Worm (Caenorhabditis elegans) whole organism, L4 larva: ENCODE data around the gene his-6.

Experiments used
- T26A8.4 ChIP-seq: fragments of 200-800 bp; sonication (Bioruptor generic); IDR thresholded peaks from 2 replicates; pipeline ENCODE4 v1.3.6; 2022; ENCODE audit warnings: missing genetic modification characterization, missing compliant biosample characterization
- ZK337.2 ChIP-seq: fragments of 200-800 bp; sonication (Bioruptor generic); IDR thresholded peaks from 2 replicates; pipeline ENCODE4 v1.3.6; 2022; ENCODE audit warnings: missing genetic modification reagents, missing genetic modification characterization, missing compliant biosample characterization
- aha-1 ChIP-seq: fragments of 150-350 bp; peaks from one replicate; lab custom pipeline; 2014; ENCODE audit warnings: missing biosample characterization, missing genetic modification characterization
- ceh-62 ChIP-seq: sonication (generic microtip); optimal IDR thresholded peaks from 2 replicates; lab custom pipeline; 2017; ENCODE audit warnings: missing biosample characterization, missing genetic modification characterization
- ceh-82 ChIP-seq: sonication (generic microtip); optimal IDR thresholded peaks from 2 replicates; lab custom pipeline; 2017; ENCODE audit warnings: missing biosample characterization, missing genetic modification characterization
- cey-2 ChIP-seq: sonication (generic microtip); optimal IDR thresholded peaks from 3 replicates; lab custom pipeline; 2017; ENCODE audit warnings: missing genetic modification characterization, mild to moderate bottlenecking, missing compliant biosample characterization, antibody characterized with exemption, borderline replicate concordance; ENCODE audit not compliant: insufficient read depth
- daf-12 ChIP-seq: fragments of 150-350 bp; optimal IDR thresholded peaks from 2 replicates; lab custom pipeline; 2014; ENCODE audit warnings: missing biosample characterization, missing genetic modification reagents, missing genetic modification characterization
- dmd-6 ChIP-seq: fragments of 200-800 bp; sonication (Bioruptor generic); IDR thresholded peaks from 2 replicates; pipeline ENCODE4 v1.3.6; 2022; ENCODE audit warnings: missing genetic modification reagents, missing genetic modification characterization, missing compliant biosample characterization
- dpl-1 ChIP-seq: fragments of 150-350 bp; optimal IDR thresholded peaks from 2 replicates; lab custom pipeline; 2014; ENCODE audit warnings: missing biosample characterization, missing genetic modification reagents, missing genetic modification characterization
- duxl-1 ChIP-seq: sonication (generic microtip); optimal IDR thresholded peaks from 2 replicates; lab custom pipeline; 2016; ENCODE audit warnings: mild to moderate bottlenecking, missing genetic modification characterization, moderate library complexity, missing compliant biosample characterization; ENCODE audit not compliant: poor library complexity
- egl-43 ChIP-seq: fragments of 200-800 bp; sonication (Bioruptor generic); IDR thresholded peaks from 2 replicates; pipeline ENCODE4 v1.3.6; 2022; ENCODE audit warnings: missing genetic modification reagents, missing genetic modification characterization, missing compliant biosample characterization
- hlh-11 ChIP-seq: fragments of 200-800 bp; sonication (Bioruptor generic); optimal IDR thresholded peaks from 2 replicates; lab custom pipeline; 2018; ENCODE audit warnings: mild to moderate bottlenecking, missing genetic modification characterization, missing compliant biosample characterization
- hlh-30 ChIP-seq: sonication (generic microtip); optimal IDR thresholded peaks from 2 replicates; lab custom pipeline; 2017; ENCODE audit warnings: antibody characterized with exemption, mild to moderate bottlenecking, missing genetic modification characterization, missing compliant biosample characterization; ENCODE audit not compliant: insufficient read depth
- lim-7 ChIP-seq: fragments of 200-800 bp; sonication (Bioruptor generic); IDR thresholded peaks from 2 replicates; pipeline ENCODE4 v1.3.6; 2022; ENCODE audit warnings: missing genetic modification characterization, missing compliant biosample characterization
- lin-38 ChIP-seq: fragments of 200-800 bp; sonication (Bioruptor generic); IDR thresholded peaks from 2 replicates; pipeline ENCODE4 v1.3.6; 2022; ENCODE audit warnings: missing genetic modification reagents, missing genetic modification characterization, missing compliant biosample characterization
- lsy-2 ChIP-seq, 2 experiments: fragments of 150-350 bp in 1 of 2; sonication (generic microtip) in 1 of 2; optimal IDR thresholded peaks; 2 replicates each; lab custom pipeline; 2014 to 2017; ENCODE audit warnings: missing biosample characterization in 2 of 2, missing genetic modification characterization in 2 of 2
- madf-5 ChIP-seq, 2 experiments: fragments of 200-800 bp; sonication (Bioruptor generic); IDR thresholded peaks; 2 replicates each; pipeline ENCODE4 v1.3.6; 2022; ENCODE audit warnings: missing compliant biosample characterization in 2 of 2, missing genetic modification characterization in 2 of 2
- mes-2 ChIP-seq: sonication (generic microtip); optimal IDR thresholded peaks from 2 replicates; lab custom pipeline; 2016; ENCODE audit warnings: missing genotype, mild to moderate bottlenecking, missing genetic modification characterization, missing compliant biosample characterization; ENCODE audit not compliant: poor library complexity, severe bottlenecking
- mxl-2 ChIP-seq: fragments of 200-800 bp; sonication (Bioruptor generic); conservative IDR thresholded peaks from 2 replicates; pipeline ENCODE4 v1.3.6; 2022; ENCODE audit warnings: missing genetic modification reagents, missing genetic modification characterization, missing compliant biosample characterization
- nhr-102 ChIP-seq: sonication (generic microtip); optimal IDR thresholded peaks from 2 replicates; lab custom pipeline; 2016; ENCODE audit warnings: mild to moderate bottlenecking, missing genetic modification characterization, moderate library complexity, missing compliant biosample characterization
- nhr-11 ChIP-seq: fragments of 150-350 bp; optimal IDR thresholded peaks from 2 replicates; lab custom pipeline; 2014; ENCODE audit warnings: missing biosample characterization, missing genetic modification characterization
- nhr-111 ChIP-seq: fragments of 200-800 bp; sonication (Bioruptor generic); optimal IDR thresholded peaks from 2 replicates; lab custom pipeline; 2018; ENCODE audit warnings: mild to moderate bottlenecking, missing genetic modification characterization, missing compliant biosample characterization
- nhr-28 ChIP-seq: fragments of 150-350 bp; optimal IDR thresholded peaks from 2 replicates; lab custom pipeline; 2014; ENCODE audit warnings: missing biosample characterization, missing genetic modification characterization
- nhr-41 ChIP-seq: fragments of 200-800 bp; sonication (Bioruptor generic); IDR thresholded peaks from 2 replicates; pipeline ENCODE4 v1.3.6; 2022; ENCODE audit warnings: missing genetic modification reagents, missing genetic modification characterization, missing compliant biosample characterization
- nhr-42 ChIP-seq: fragments of 200-800 bp; sonication (Bioruptor generic); IDR thresholded peaks from 2 replicates; pipeline ENCODE4 v1.3.6; 2022; ENCODE audit warnings: missing genetic modification characterization, missing compliant biosample characterization
- nhr-48 ChIP-seq: sonication (generic microtip); optimal IDR thresholded peaks from 2 replicates; lab custom pipeline; 2016; ENCODE audit warnings: mild to moderate bottlenecking, missing genetic modification characterization, missing compliant biosample characterization
- nhr-77 ChIP-seq: fragments of 150-350 bp; optimal IDR thresholded peaks from 2 replicates; lab custom pipeline; 2014; ENCODE audit warnings: missing biosample characterization, missing genetic modification characterization
- php-3 ChIP-seq: fragments of 200-800 bp; sonication (Bioruptor generic); IDR thresholded peaks from 2 replicates; pipeline ENCODE4 v1.3.6; 2022; ENCODE audit warnings: missing genetic modification reagents, missing genetic modification characterization, missing compliant biosample characterization
- rbr-2 ChIP-seq: sonication (generic microtip); optimal IDR thresholded peaks from 2 replicates; lab custom pipeline; 2016; ENCODE audit warnings: missing genotype, missing genetic modification characterization, missing compliant biosample characterization
- snpc-1.2 ChIP-seq: fragments of 200-800 bp; sonication (Bioruptor generic); IDR thresholded peaks from 2 replicates; pipeline ENCODE4 v1.3.6; 2022; ENCODE audit warnings: missing genetic modification reagents, missing genetic modification characterization, missing compliant biosample characterization
- unc-62 ChIP-seq, 3 experiments: fragments of 150-350 bp in 1 of 3; sonication (generic microtip); optimal IDR thresholded peaks in 2 of 3; peaks in 1 of 3; 1 replicate in 1 of 3; 2 replicates in 2 of 3; lab custom pipeline; 2014 to 2017; ENCODE audit warnings: missing biosample characterization in 3 of 3, missing genetic modification characterization in 3 of 3, missing genetic modification reagents in 3 of 3, missing genotype in 1 of 3
- zag-1 ChIP-seq: fragments of 150-350 bp; optimal IDR thresholded peaks from 2 replicates; lab custom pipeline; 2014; ENCODE audit warnings: missing biosample characterization, missing genetic modification characterization
- zip-2 ChIP-seq: fragments of 150-350 bp; optimal IDR thresholded peaks from 2 replicates; lab custom pipeline; 2014; ENCODE audit warnings: missing biosample characterization, missing genetic modification characterization
- ztf-11 ChIP-seq: fragments of 150-350 bp; optimal IDR thresholded peaks from 2 replicates; lab custom pipeline; 2014; ENCODE audit warnings: missing biosample characterization, missing genetic modification characterization

Gene his-6

ce11 chrV:8518283-8518682 is 16.5 kb downstream of the his-6 start (continued):
- TF ChIP-seq mes-2 (tag; lab: Kevin White, UChicago) = peak; percentile 39
- no peak for TF ChIP-seq cey-2 (tag; lab: Kevin White, UChicago)
- no peak for TF ChIP-seq zip-2 (tag; lab: Kevin White, UChicago)
- no peak for TF ChIP-seq daf-12 (tag; lab: Kevin White, UChicago)
- TF ChIP-seq aha-1 (tag; lab: Kevin White, UChicago) = peak; percentile 93
- TF ChIP-seq php-3 (GFP tag; lab: Robert Waterston, UW) = no peak
- peak in 1 of 2 experiments; percentile 97 for TF ChIP-seq unc-62 (GFP tag; optimal IDR thresholded peaks at IDR 0.05 in 1 of 2; lab: Kevin White, UChicago)
- no peak for TF ChIP-seq unc-62 (tag; optimal IDR thresholded peaks at IDR 0.05; lab: Kevin White, UChicago)
- TF ChIP-seq nhr-102 (tag; lab: Kevin White, UChicago) = no peak
- 0 out of 2 replicates have a peak, but pooled peaks have one; percentile 14 for TF ChIP-seq dmd-6 (GFP tag; lab: Robert Waterston, UW)
- no peak for TF ChIP-seq T26A8.4 (GFP tag; lab: Robert Waterston, UW)
- no peak for TF ChIP-seq lin-38 (GFP tag; lab: Robert Waterston, UW)
- TF ChIP-seq nhr-77 (tag; lab: Kevin White, UChicago) = no peak
- no peak for TF ChIP-seq snpc-1.2 (GFP tag; lab: Robert Waterston, UW)
- peak; percentile 18 for TF ChIP-seq dpl-1 (GFP tag; lab: Kevin White, UChicago)
- no peak for TF ChIP-seq ZK337.2
- TF ChIP-seq hlh-30 = no peak
- no peak for TF ChIP-seq mxl-2
- no peak for TF ChIP-seq ztf-11
- TF ChIP-seq rbr-2 (tag; lab: Kevin White, UChicago) = peak; percentile 59
- no peak for TF ChIP-seq madf-5 (GFP tag; IDR thresholded peaks at IDR 0.05; lab: Robert Waterston, UW)
- no peak for TF ChIP-seq nhr-42 (GFP tag; lab: Robert Waterston, UW)
- TF ChIP-seq lim-7 (GFP tag; lab: Robert Waterston, UW) = no peak
- TF ChIP-seq ceh-82 = no peak
- peak; percentile 11 for TF ChIP-seq nhr-28 (tag; lab: Kevin White, UChicago)
- no peak for TF ChIP-seq nhr-111 (GFP tag; lab: Kevin White, UChicago)
- TF ChIP-seq nhr-11 = peak; percentile 44
- no peak for TF ChIP-seq nhr-41
- TF ChIP-seq nhr-48 (tag; lab: Kevin White, UChicago) = no peak
- TF ChIP-seq lsy-2 (tag; optimal IDR thresholded peaks at IDR 0.05; lab: Kevin White, UChicago) = no peak
- TF ChIP-seq duxl-1 (tag; lab: Kevin White, UChicago) = no peak

DNA sequence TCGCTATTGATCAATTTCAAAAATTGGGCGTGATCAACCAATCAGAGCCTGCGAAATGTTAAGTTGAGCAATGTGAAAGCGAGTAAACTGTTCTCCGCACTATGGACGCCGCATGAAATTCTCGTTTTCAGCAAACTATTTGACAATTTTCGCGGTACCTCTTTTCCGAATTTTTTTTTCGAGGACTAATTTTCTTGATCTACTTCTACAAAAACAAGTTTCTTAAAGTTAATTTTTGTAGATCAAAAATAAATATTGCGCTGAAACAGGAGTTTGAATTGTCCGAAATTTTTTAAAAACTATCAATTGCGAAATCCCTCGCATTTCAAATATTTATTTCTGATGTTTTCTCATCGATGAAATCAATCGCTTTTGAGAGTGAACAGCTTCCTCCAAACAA is 17.1 kb downstream of the his-6 start:
- TF ChIP-seq php-3 (GFP tag; lab: Robert Waterston, UW) (no peak), unc-62 (GFP tag; optimal IDR thresholded peaks at IDR 0.05 in 1 of 2; lab: Kevin White, UChicago) (peak in 1 of 2 experiments; percentile 82), unc-62 (tag; optimal IDR thresholded peaks at IDR 0.05; lab: Kevin White, UChicago) (no peak)

DNA sequence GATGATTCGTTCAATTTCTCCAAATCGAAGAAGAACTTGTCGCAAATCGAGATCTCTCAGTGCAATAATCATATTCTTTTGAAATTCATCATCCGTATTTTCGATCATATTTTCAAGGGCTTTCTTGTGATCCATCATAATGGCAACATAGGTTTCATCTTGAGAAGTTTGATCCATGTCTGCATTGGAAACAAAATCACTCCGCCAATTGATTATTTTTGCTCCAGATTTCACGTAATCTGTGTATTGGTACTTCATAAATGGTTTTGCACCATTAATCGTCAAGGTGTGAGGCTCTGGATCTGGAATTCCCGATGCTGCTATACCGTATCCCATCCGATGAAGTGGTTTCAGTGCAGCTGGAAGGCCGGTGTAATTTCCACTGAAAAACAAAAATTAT is 18.4 kb downstream of the his-6 start:
- TF ChIP-seq aha-1 (tag; lab: Kevin White, UChicago) = peak; percentile 96
- no peak for TF ChIP-seq hlh-11 (tag; lab: Kevin White, UChicago)
- TF ChIP-seq, all 104 proteins: peak for 1

ce11 chrV:8513361-8513760 is 21.4 kb downstream of the his-6 start, which contains the start of gene F45F2.9:
Gene F45F2.9 (minus strand): TSS chrV:8513461.
- TF ChIP-seq egl-43 (GFP tag; lab: Robert Waterston, UW) (no peak), zag-1 (tag; lab: Kevin White, UChicago) (no peak), ceh-62 (tag; lab: Kevin White, UChicago) (no peak)
